Worm (Caenorhabditis elegans): ENCODE results near the gene C04F5.9.
A peak's percentile ranks its signal among the peaks of the same experiment; 100 is the strongest.

Gene C04F5.9

ce11 chrV:5119679-5120078 lies 670 bp upstream of the C04F5.9 start, which contains the start of gene sid-1:
Gene sid-1 (plus strand): TSS chrV:5119970.
- TF ChIP-seq daf-12 (tag; optimal IDR thresholded peaks at IDR 0.05) (no peak), snpc-4 (tag; optimal IDR thresholded peaks at IDR 0.05) (no peak), pha-4 (tag; optimal IDR thresholded peaks at IDR 0.05) (peak; percentile 27), R02D3.7 (tag; optimal IDR thresholded peaks at IDR 0.05) (no peak), hmg-11 (tag; optimal IDR thresholded peaks at IDR 0.05) (no peak), nhr-67 (tag; optimal IDR thresholded peaks at IDR 0.05) (no peak), tbx-2 (tag; optimal IDR thresholded peaks at IDR 0.05) (no peak), sea-2 (GFP tag; optimal IDR thresholded peaks at IDR 0.05) (no peak), ztf-4 (tag; optimal IDR thresholded peaks at IDR 0.05) (no peak), ztf-11 (tag; optimal IDR thresholded peaks at IDR 0.05) (no peak), nhr-237 (tag; optimal IDR thresholded peaks at IDR 0.05) (no peak), unc-39 (tag; optimal IDR thresholded peaks at IDR 0.05) (no peak), fkh-2 (tag; optimal IDR thresholded peaks at IDR 0.05) (no peak), nhr-43 (tag; optimal IDR thresholded peaks at IDR 0.05; ENCODE audit: poor library complexity, severe bottlenecking) (no peak), lin-15B (tag; optimal IDR thresholded peaks at IDR 0.05) (no peak), ZK546.5 (tag; optimal IDR thresholded peaks at IDR 0.05) (no peak), egl-27 (tag; optimal IDR thresholded peaks at IDR 0.05) (no peak), nhr-76 (tag; optimal IDR thresholded peaks at IDR 0.05) (no peak), nhr-77 (tag; optimal IDR thresholded peaks at IDR 0.05) (no peak), elt-2 (tag; optimal IDR thresholded peaks at IDR 0.05) (peak; percentile 76), fkh-10 (GFP tag; optimal IDR thresholded peaks at IDR 0.05) (no peak), nhr-25 (tag; optimal IDR thresholded peaks at IDR 0.05) (no peak), pqm-1 (tag; optimal IDR thresholded peaks at IDR 0.05) (peak; percentile 23), mml-1 (tag; optimal IDR thresholded peaks at IDR 0.05) (no peak), skn-1 (tag; optimal IDR thresholded peaks at IDR 0.05) (no peak), nhr-23 (tag; optimal IDR thresholded peaks at IDR 0.05) (no peak)

ce11 chrV:5113654-5114053 lies 5.4 kb downstream of the C04F5.9 start, which contains the start of gene C04F5.8:
Gene C04F5.8 (minus strand): TSS chrV:5113754.
- TF ChIP-seq aly-2 (tag; optimal IDR thresholded peaks at IDR 0.05) (no peak), elt-2 (tag; optimal IDR thresholded peaks at IDR 0.05) (no peak), jun-1 (tag; optimal IDR thresholded peaks at IDR 0.05) (no peak), egl-27 (tag; optimal IDR thresholded peaks at IDR 0.05) (no peak), pha-4 (tag; optimal IDR thresholded peaks at IDR 0.05) (no peak), unc-39 (tag; optimal IDR thresholded peaks at IDR 0.05) (no peak), pqm-1 (tag; optimal IDR thresholded peaks at IDR 0.05) (no peak), unc-62 (GFP tag; optimal IDR thresholded peaks at IDR 0.05) (no peak), nhr-12 (tag; optimal IDR thresholded peaks at IDR 0.05) (no peak), fkh-2 (tag; optimal IDR thresholded peaks at IDR 0.05) (no peak)

ce11 chrV:5110684-5111083 lies 8.3 kb downstream of the C04F5.9 start, which contains the start of gene ugt-63:
Gene ugt-63 (minus strand): TSS chrV:5110772.
- TF ChIP-seq hmg-11 (tag; optimal IDR thresholded peaks at IDR 0.05) (no peak), elt-1 (tag; optimal IDR thresholded peaks at IDR 0.05) (no peak), nhr-43 (tag; optimal IDR thresholded peaks at IDR 0.05; ENCODE audit: poor library complexity, severe bottlenecking) (peak; percentile 63), daf-12 (tag; optimal IDR thresholded peaks at IDR 0.05) (no peak)

ce11 chrV:5107816-5108215 lies 11.2 kb downstream of the C04F5.9 start, which contains the start of gene srab-3:
Gene srab-3 (minus strand): TSS chrV:5107916.
- TF ChIP-seq snpc-4 (tag; optimal IDR thresholded peaks at IDR 0.05) (no peak), nhr-67 (tag; optimal IDR thresholded peaks at IDR 0.05) (no peak), eor-1 (tag; optimal IDR thresholded peaks at IDR 0.05) (no peak), nfya-1 (tag; optimal IDR thresholded peaks at IDR 0.05; ENCODE audit: insufficient read depth) (no peak), ceh-82 (tag; optimal IDR thresholded peaks at IDR 0.05) (no peak)

- TF ChIP-seq elt-2 (tag; optimal IDR thresholded peaks at IDR 0.05): no peak
- TF ChIP-seq fkh-2 (tag; optimal IDR thresholded peaks at IDR 0.05): no peak
- TF ChIP-seq elt-3 (tag; optimal IDR thresholded peaks at IDR 0.05): no peak
- no peak for TF ChIP-seq elt-1 (tag; optimal IDR thresholded peaks at IDR 0.05)
Measured at ce11 chrV:5104934-5105333, 14.1 kb downstream of the C04F5.9 start, which contains the start of gene srab-2. Gene srab-2 (minus strand): TSS chrV:5105034.

Measured in whole organism, L3 larva.